Worm (Caenorhabditis elegans): ENCODE results near the gene T05C12.4.

- TF ChIP-seq flt-1 (GFP tag; IDR thresholded peaks at IDR 0.05) (no peak), tra-4 (tag; optimal IDR thresholded peaks at IDR 0.05) (no peak), ama-1 (optimal IDR thresholded peaks at IDR 0.05) (no peak), tbx-11 (GFP tag; IDR thresholded peaks at IDR 0.05) (no peak), ceh-13 (GFP tag; optimal IDR thresholded peaks at IDR 0.05) (no peak), sea-1 (GFP tag; conservative IDR thresholded peaks at IDR 0.05) (no peak), F13C5.2 (tag; optimal IDR thresholded peaks at IDR 0.05) (no peak), ets-7 (tag; optimal IDR thresholded peaks at IDR 0.05) (no peak), hnd-1 (tag; optimal IDR thresholded peaks at IDR 0.05) (no peak), scrt-1 (GFP tag; IDR thresholded peaks at IDR 0.05) (no peak), tbx-37 (GFP tag; conservative IDR thresholded peaks at IDR 0.05) (no peak), ceh-36 (tag; optimal IDR thresholded peaks at IDR 0.05) (no peak), hmg-4 (GFP tag; optimal IDR thresholded peaks at IDR 0.05) (no peak)
These were observed 13.7 kb upstream of the T05C12.4 start for ce11 chrII:8193922-8194321.

All from whole organism, early embryonic.